Fruit fly (Drosophila melanogaster) S2 (cell line): ENCODE data around the gene Tmtc1.

ENCODE experiments used
- CG8478 ChIP-seq: fragments of >200 bp; optimal IDR thresholded peaks from 2 replicates; lab custom pipeline; 2018
- CTCF ChIP-seq, 2 experiments: fragments of >200 bp; optimal IDR thresholded peaks; 2 replicates each; lab custom pipeline; 2018

DNA sequence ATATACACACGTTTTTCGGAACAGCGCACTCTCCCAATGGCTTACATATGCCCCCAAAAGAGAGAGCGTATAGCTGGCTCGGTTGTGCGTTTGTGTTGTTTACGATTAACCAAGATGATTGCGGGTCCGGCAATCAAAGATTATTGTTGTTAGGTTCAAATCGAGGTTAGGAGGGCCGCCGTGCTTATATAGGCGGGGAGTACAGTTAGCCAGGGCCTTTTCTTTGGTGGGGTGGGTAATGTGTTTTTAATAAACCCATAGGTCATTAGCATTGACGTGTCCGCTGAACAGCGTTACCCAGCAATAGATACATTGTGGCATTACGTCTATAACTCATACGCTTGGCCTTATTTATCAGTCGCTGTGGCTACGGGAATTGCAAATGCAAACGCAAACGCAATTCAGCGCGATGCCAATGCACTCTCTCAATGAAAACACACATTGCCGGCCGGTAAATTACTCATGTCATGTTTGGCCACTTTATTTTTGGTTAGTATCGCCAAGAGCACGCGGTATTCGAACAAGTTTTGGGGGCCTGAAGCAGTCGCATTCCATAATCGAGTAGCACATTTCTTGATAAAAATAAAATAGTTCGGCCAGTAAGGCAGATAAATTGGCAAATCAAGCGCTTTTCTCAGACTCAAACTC is 76.4 kb downstream of the Tmtc1 start:
- no peak for TF ChIP-seq CG8478 (lab: Kevin White, UChicago)
- no peak for TF ChIP-seq CTCF (optimal IDR thresholded peaks at IDR 0.05; lab: Kevin White, UChicago)
